Worm (Caenorhabditis elegans) whole organism, L4 larva: ENCODE data around the gene ZK185.1.

Source experiments
- D1046.2 ChIP-seq: fragments of 200-800 bp; sonication (Bioruptor generic); IDR thresholded peaks from 2 replicates; pipeline ENCODE4 v1.3.6; 2022; ENCODE audit warnings: missing genetic modification characterization, missing compliant biosample characterization
- F26F4.8 ChIP-seq: fragments of 200-800 bp; sonication (Bioruptor generic); conservative IDR thresholded peaks from 2 replicates; pipeline ENCODE4 v1.3.6; 2022; ENCODE audit warnings: missing genetic modification characterization, missing compliant biosample characterization
- F49E8.2 ChIP-seq: sonication (generic microtip); optimal IDR thresholded peaks from 2 replicates; lab custom pipeline; 2016; ENCODE audit warnings: missing compliant biosample characterization, mild to moderate bottlenecking, missing genetic modification characterization, borderline replicate concordance
- Y48G9A.11 ChIP-seq: fragments of 200-800 bp; sonication (Bioruptor generic); IDR thresholded peaks from 2 replicates; pipeline ENCODE4 v1.3.6; 2022; ENCODE audit warnings: missing genetic modification reagents, missing genetic modification characterization, missing compliant biosample characterization
- aha-1 ChIP-seq: fragments of 150-350 bp; peaks from one replicate; lab custom pipeline; 2014; ENCODE audit warnings: missing biosample characterization, missing genetic modification characterization
- aly-2 ChIP-seq: sonication (generic microtip); optimal IDR thresholded peaks from 2 replicates; lab custom pipeline; 2018; ENCODE audit warnings: missing biosample characterization, missing genetic modification characterization
- arid-1 ChIP-seq: fragments of 200-800 bp; sonication (Bioruptor generic); conservative IDR thresholded peaks from 2 replicates; pipeline ENCODE4 v1.3.6; 2022; ENCODE audit warnings: missing genetic modification reagents, missing genetic modification characterization, missing compliant biosample characterization
- ceh-44 ChIP-seq: fragments of 200-800 bp; sonication (Bioruptor generic); IDR thresholded peaks from 2 replicates; pipeline ENCODE4 v1.3.6; 2022; ENCODE audit warnings: missing genetic modification reagents, missing genetic modification characterization, missing compliant biosample characterization
- ctbp-1 ChIP-seq: fragments of 200-800 bp; sonication (Bioruptor generic); IDR thresholded peaks from 2 replicates; pipeline ENCODE4 v1.3.6; 2022; ENCODE audit warnings: missing genetic modification reagents, missing genetic modification characterization, missing compliant biosample characterization
- daf-12 ChIP-seq: fragments of 150-350 bp; optimal IDR thresholded peaks from 2 replicates; lab custom pipeline; 2014; ENCODE audit warnings: missing biosample characterization, missing genetic modification reagents, missing genetic modification characterization
- daf-19 ChIP-seq: fragments of 200-800 bp; sonication (Bioruptor generic); conservative IDR thresholded peaks from 2 replicates; pipeline ENCODE4 v1.3.6; 2022; ENCODE audit warnings: missing genetic modification characterization, missing compliant biosample characterization
- dmd-8 ChIP-seq: fragments of 200-800 bp; sonication (Bioruptor generic); IDR thresholded peaks from 2 replicates; pipeline ENCODE4 v1.3.6; 2022; ENCODE audit warnings: missing genetic modification characterization, missing compliant biosample characterization
- dpl-1 ChIP-seq: fragments of 150-350 bp; optimal IDR thresholded peaks from 2 replicates; lab custom pipeline; 2014; ENCODE audit warnings: missing biosample characterization, missing genetic modification reagents, missing genetic modification characterization
- egl-27 ChIP-seq: sonication (generic microtip); optimal IDR thresholded peaks from 3 replicates; lab custom pipeline; 2017; ENCODE audit warnings: missing biosample characterization, missing genetic modification reagents, missing genetic modification characterization
- egl-43 ChIP-seq: fragments of 200-800 bp; sonication (Bioruptor generic); IDR thresholded peaks from 2 replicates; pipeline ENCODE4 v1.3.6; 2022; ENCODE audit warnings: missing genetic modification reagents, missing genetic modification characterization, missing compliant biosample characterization
- fkh-10 ChIP-seq: fragments of 150-350 bp; optimal IDR thresholded peaks from 2 replicates; lab custom pipeline; 2014; ENCODE audit warnings: missing biosample characterization, missing genetic modification reagents, missing genetic modification characterization
- fos-1 ChIP-seq: fragments of 150-350 bp; optimal IDR thresholded peaks from 2 replicates; lab custom pipeline; 2014; ENCODE audit warnings: missing biosample characterization, missing genetic modification characterization
- hlh-11 ChIP-seq: fragments of 200-800 bp; sonication (Bioruptor generic); optimal IDR thresholded peaks from 2 replicates; lab custom pipeline; 2018; ENCODE audit warnings: mild to moderate bottlenecking, missing genetic modification characterization, missing compliant biosample characterization
- lim-7 ChIP-seq: fragments of 200-800 bp; sonication (Bioruptor generic); IDR thresholded peaks from 2 replicates; pipeline ENCODE4 v1.3.6; 2022; ENCODE audit warnings: missing genetic modification characterization, missing compliant biosample characterization
- madf-5 ChIP-seq, 2 experiments: fragments of 200-800 bp; sonication (Bioruptor generic); IDR thresholded peaks; 2 replicates each; pipeline ENCODE4 v1.3.6; 2022; ENCODE audit warnings: missing compliant biosample characterization in 2 of 2, missing genetic modification characterization in 2 of 2
- nhr-10 ChIP-seq: fragments of 150-350 bp; optimal IDR thresholded peaks from 2 replicates; lab custom pipeline; 2014; ENCODE audit warnings: missing biosample characterization, missing genetic modification characterization
- nhr-102 ChIP-seq: sonication (generic microtip); optimal IDR thresholded peaks from 2 replicates; lab custom pipeline; 2016; ENCODE audit warnings: mild to moderate bottlenecking, missing genetic modification characterization, moderate library complexity, missing compliant biosample characterization
- nhr-28 ChIP-seq: fragments of 150-350 bp; optimal IDR thresholded peaks from 2 replicates; lab custom pipeline; 2014; ENCODE audit warnings: missing biosample characterization, missing genetic modification characterization
- pha-4 ChIP-seq, 2 experiments: fragments of 150-350 bp in 1 of 2; fragments of 200-800 bp in 1 of 2; sonication (Bioruptor generic) in 1 of 2; IDR thresholded peaks in 1 of 2; optimal IDR thresholded peaks in 1 of 2; 2 replicates each; pipeline versions ENCODE4 v1.3.6 to Lab custom; 2014 to 2022; ENCODE audit warnings: missing genetic modification characterization in 2 of 2, missing genetic modification reagents in 2 of 2, missing biosample characterization in 1 of 2, missing compliant biosample characterization in 1 of 2
- saeg-2 ChIP-seq: fragments of 200-800 bp; sonication (Bioruptor generic); IDR thresholded peaks from 2 replicates; pipeline ENCODE4 v1.3.6; 2022; ENCODE audit warnings: missing genetic modification reagents, missing genetic modification characterization, missing compliant biosample characterization
- set-16 ChIP-seq: fragments of 200-800 bp; sonication (Bioruptor generic); IDR thresholded peaks from 2 replicates; pipeline ENCODE4 v1.3.6; 2022; ENCODE audit warnings: missing genetic modification reagents, missing genetic modification characterization, missing compliant biosample characterization
- skn-1 ChIP-seq: fragments of 150-350 bp; optimal IDR thresholded peaks from 2 replicates; lab custom pipeline; 2014; ENCODE audit warnings: missing biosample characterization, missing genetic modification characterization
- snpc-1.2 ChIP-seq: fragments of 200-800 bp; sonication (Bioruptor generic); IDR thresholded peaks from 2 replicates; pipeline ENCODE4 v1.3.6; 2022; ENCODE audit warnings: missing genetic modification reagents, missing genetic modification characterization, missing compliant biosample characterization
- snpc-4 ChIP-seq: fragments of 150-350 bp; optimal IDR thresholded peaks from 2 replicates; lab custom pipeline; 2014; ENCODE audit warnings: missing biosample characterization, missing genetic modification characterization
- spr-1 ChIP-seq: sonication (generic microtip); optimal IDR thresholded peaks from 2 replicates; lab custom pipeline; 2016; ENCODE audit warnings: mild to moderate bottlenecking, missing genetic modification characterization, missing compliant biosample characterization
- tra-1 ChIP-seq: fragments of 200-800 bp; sonication (Bioruptor generic); IDR thresholded peaks from 2 replicates; pipeline ENCODE4 v1.3.6; 2022; ENCODE audit warnings: missing genetic modification reagents, missing genetic modification characterization, missing compliant biosample characterization
- unc-62 ChIP-seq, 3 experiments: fragments of 150-350 bp in 1 of 3; sonication (generic microtip); optimal IDR thresholded peaks in 2 of 3; peaks in 1 of 3; 1 replicate in 1 of 3; 2 replicates in 2 of 3; lab custom pipeline; 2014 to 2017; ENCODE audit warnings: missing biosample characterization in 3 of 3, missing genetic modification characterization in 3 of 3, missing genetic modification reagents in 3 of 3, missing genotype in 1 of 3
- vab-7 ChIP-seq: fragments of 200-800 bp; sonication (Bioruptor generic); IDR thresholded peaks from 2 replicates; pipeline ENCODE4 v1.3.6; 2022; ENCODE audit warnings: missing genetic modification reagents, missing genetic modification characterization, missing compliant biosample characterization

The ZK185.1 gene

ce11 chrIV:4533025-4533424 is 15.3 kb upstream of the ZK185.1 start, which contains the start of gene ZK185.4:
ZK185.4 (minus strand) TSS chrIV:4533125.
- TF ChIP-seq daf-19 = no peak
- no peak for TF ChIP-seq F26F4.8 (GFP tag; lab: Robert Waterston, UW)
- no peak for TF ChIP-seq daf-12 (tag; lab: Kevin White, UChicago)
- TF ChIP-seq egl-27 = no peak
- no peak for TF ChIP-seq hlh-11 (tag; lab: Kevin White, UChicago)
- TF ChIP-seq unc-62 (GFP tag; optimal IDR thresholded peaks at IDR 0.05 in 1 of 2; lab: Kevin White, UChicago) = no peak
- TF ChIP-seq unc-62 (tag; optimal IDR thresholded peaks at IDR 0.05; lab: Kevin White, UChicago) = no peak
- TF ChIP-seq nhr-28 (tag; lab: Kevin White, UChicago) = no peak
- TF ChIP-seq spr-1 (tag; lab: Kevin White, UChicago) = no peak
- TF ChIP-seq nhr-10 (tag; lab: Kevin White, UChicago) = no peak
- TF ChIP-seq tra-1 (GFP tag; lab: Robert Waterston, UW) = no peak
- TF ChIP-seq ceh-44 (GFP tag; lab: Robert Waterston, UW) = no peak
- no peak for TF ChIP-seq skn-1 (tag; lab: Kevin White, UChicago)
- TF ChIP-seq saeg-2 (GFP tag; lab: Robert Waterston, UW) = no peak
- no peak for TF ChIP-seq snpc-1.2
- no peak for TF ChIP-seq ctbp-1 (GFP tag; lab: Robert Waterston, UW)
- no peak for TF ChIP-seq D1046.2 (GFP tag; lab: Robert Waterston, UW)
- no peak for TF ChIP-seq fos-1 (tag; lab: Kevin White, UChicago)
- TF ChIP-seq arid-1 (GFP tag; lab: Robert Waterston, UW) = no peak
- TF ChIP-seq, all 104 proteins: peak for 0

ce11 chrIV:4536247-4536646 is 12.1 kb upstream of the ZK185.1 start, which contains the start of gene ZK185.2:
ZK185.2 (plus strand) TSS chrIV:4536547.
- no peak for TF ChIP-seq egl-27
- TF ChIP-seq aha-1 (tag; lab: Kevin White, UChicago) = peak; percentile 40

- TF ChIP-seq F49E8.2 (tag; lab: Kevin White, UChicago) (peak; percentile 20), ceh-44 (GFP tag; lab: Robert Waterston, UW) (0 out of 2 replicates have a peak, but pooled peaks have one; percentile 13), Y48G9A.11 (GFP tag; lab: Robert Waterston, UW) (0 out of 2 replicates have a peak, but pooled peaks have one; percentile 38), daf-12 (tag; lab: Kevin White, UChicago) (no peak), snpc-4 (tag; lab: Kevin White, UChicago) (peak; percentile 69), unc-62 (GFP tag; optimal IDR thresholded peaks at IDR 0.05 in 1 of 2; lab: Kevin White, UChicago) (no peak), unc-62 (tag; optimal IDR thresholded peaks at IDR 0.05; lab: Kevin White, UChicago) (no peak), madf-5 (GFP tag; IDR thresholded peaks at IDR 0.05; lab: Robert Waterston, UW) (no peak), vab-7 (0 out of 2 replicates have a peak, but pooled peaks have one; percentile 32), snpc-1.2 (peak; percentile 84), nhr-102 (tag; lab: Kevin White, UChicago) (no peak), arid-1 (GFP tag; lab: Robert Waterston, UW) (peak; percentile 43; the same call in 1 of the 2 replicates), D1046.2 (GFP tag; lab: Robert Waterston, UW) (0 out of 2 replicates have a peak, but pooled peaks have one; percentile 44), egl-43 (GFP tag; lab: Robert Waterston, UW) (0 out of 2 replicates have a peak, but pooled peaks have one; percentile 49), fkh-10 (GFP tag; lab: Kevin White, UChicago) (no peak), dmd-8 (GFP tag; lab: Robert Waterston, UW) (0 out of 2 replicates have a peak, but pooled peaks have one; percentile 9), dpl-1 (no peak), pha-4 (GFP tag; IDR thresholded peaks at IDR 0.05; lab: Robert Waterston, UW) (0 out of 2 replicates have a peak, but pooled peaks have one; percentile 31), pha-4 (tag; optimal IDR thresholded peaks at IDR 0.05; lab: Kevin White, UChicago) (no peak), set-16 (GFP tag; lab: Robert Waterston, UW) (0 out of 2 replicates have a peak, but pooled peaks have one; percentile 8), lim-7 (GFP tag; lab: Robert Waterston, UW) (peak; percentile 44; the same call in 1 of the 2 replicates)
Observed at ce11 chrIV:4538672-4539071, 9.7 kb upstream of the ZK185.1 start.

- TF ChIP-seq aly-2 (tag; lab: Kevin White, UChicago) (no peak), aha-1 (tag; lab: Kevin White, UChicago) (peak; percentile 96)
Observed at ce11 chrIV:4541195-4541594, 7.2 kb upstream of the ZK185.1 start.
